Worm (Caenorhabditis elegans) whole organism, early embryonic: Measurements from ENCODE around the gene tctn-1.

Experiments used
- flt-1 ChIP-seq: fragments of 200-800 bp; sonication (Bioruptor generic); IDR thresholded peaks from 2 replicates; pipeline ENCODE4 v1.3.6; 2022; ENCODE audit warnings: missing genetic modification characterization, missing compliant biosample characterization
- hmg-4 ChIP-seq: fragments of 200-800 bp; sonication (Bioruptor generic); optimal IDR thresholded peaks from 2 replicates; lab custom pipeline; 2018; ENCODE audit warnings: mild to moderate bottlenecking, missing genetic modification characterization, missing compliant biosample characterization
- tbx-11 ChIP-seq: fragments of 200-800 bp; sonication (Bioruptor generic); IDR thresholded peaks from 2 replicates; pipeline ENCODE4 v1.3.6; 2022; ENCODE audit warnings: missing genetic modification characterization, missing compliant biosample characterization

DNA sequence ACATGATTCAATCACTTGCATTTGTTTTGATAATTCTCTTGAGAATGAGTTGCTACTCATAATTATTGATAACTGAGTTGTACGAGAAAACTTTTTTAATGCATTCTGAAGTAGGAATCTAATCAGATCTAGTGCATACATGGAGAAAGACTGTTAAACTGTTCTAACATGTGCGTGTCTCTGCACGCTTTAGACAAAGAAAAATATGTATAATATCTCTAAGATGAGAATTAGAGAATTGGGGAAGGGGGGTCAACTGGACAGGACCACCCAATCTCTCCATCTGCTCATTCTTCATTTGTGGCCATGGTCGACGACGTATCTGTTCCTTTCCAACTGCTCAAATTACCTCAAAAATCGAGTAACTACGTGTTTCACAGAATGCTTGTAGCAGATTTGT lies 10.4 kb downstream of the tctn-1 start, which contains the start of gene fbxb-78:
- TF ChIP-seq hmg-4 (GFP tag; lab: Kevin White, UChicago): no peak
- no peak for TF ChIP-seq flt-1
- no peak for TF ChIP-seq tbx-11 (GFP tag; lab: Robert Waterston, UW)
